Worm (Caenorhabditis elegans) whole organism, young adult: ENCODE results near the gene srz-12.

Experiments used
- attf-5 ChIP-seq: fragments of 200-800 bp; sonication (Bioruptor generic); optimal IDR thresholded peaks from 2 replicates; lab custom pipeline; 2018; ENCODE audit warnings: mild to moderate bottlenecking, missing genetic modification characterization, missing compliant biosample characterization
- bed-2 ChIP-seq: fragments of 200-800 bp; sonication (Bioruptor generic); IDR thresholded peaks from 2 replicates; pipeline ENCODE4 v1.3.6; 2022; ENCODE audit warnings: missing genetic modification reagents, missing genetic modification characterization, missing compliant biosample characterization
- cebp-1 ChIP-seq, 2 experiments: fragments of 200-800 bp in 1 of 2; sonication (Bioruptor generic) in 1 of 2; sonication (generic microtip) in 1 of 2; IDR thresholded peaks in 1 of 2; optimal IDR thresholded peaks in 1 of 2; 2 replicates each; pipeline versions ENCODE4 v1.3.6 to Lab custom; 2017 to 2022; ENCODE audit warnings: missing compliant biosample characterization in 2 of 2, missing genetic modification characterization in 2 of 2, mild to moderate bottlenecking in 1 of 2, missing genetic modification reagents in 1 of 2, moderate library complexity in 1 of 2
- lin-35 ChIP-seq, 3 experiments: fragments of 150-350 bp in 2 of 3; sonication (generic microtip) in 1 of 3; optimal IDR thresholded peaks; 2 replicates each; lab custom pipeline; 2014 to 2018; ENCODE audit warnings: missing biosample characterization in 3 of 3, missing genetic modification characterization in 3 of 3, missing genetic modification reagents in 3 of 3
- mel-28 ChIP-seq: sonication (generic microtip); optimal IDR thresholded peaks from 2 replicates; lab custom pipeline; 2016; ENCODE audit warnings: borderline replicate concordance, mild to moderate bottlenecking, missing genetic modification characterization, missing compliant biosample characterization
- rcor-1 ChIP-seq: fragments of 200-800 bp; sonication (Bioruptor generic); IDR thresholded peaks from 2 replicates; pipeline ENCODE4 v1.3.6; 2022; ENCODE audit warnings: missing genetic modification reagents, missing genetic modification characterization, missing compliant biosample characterization

- TF ChIP-seq cebp-1 (GFP tag; IDR thresholded peaks at IDR 0.05; lab: Robert Waterston, UW), result no peak
- TF ChIP-seq cebp-1 (tag; optimal IDR thresholded peaks at IDR 0.05; lab: Kevin White, UChicago), result no peak
- no peak for TF ChIP-seq lin-35 (GFP tag; optimal IDR thresholded peaks at IDR 0.05; lab: Kevin White, UChicago)
- TF ChIP-seq mel-28, result no peak
- TF ChIP-seq bed-2 (GFP tag; lab: Robert Waterston, UW), result no peak
- TF ChIP-seq attf-5 (GFP tag; lab: Kevin White, UChicago), result no peak
- TF ChIP-seq rcor-1 (GFP tag; lab: Robert Waterston, UW), result no peak
These were observed 46.5 kb downstream of the srz-12 start, which contains the start of the genes fbxa-69 and F54B8.4 for ce11 chrV:15815962-15816432.
